Worm (Caenorhabditis elegans): ENCODE data around the gene M163.7.

Gene M163.7

ce11 chrX:14480248-14480647, 15.6 kb downstream of the M163.7 start, which contains the start of gene gfi-3:
Gene gfi-3 (plus strand): TSS chrX:14480572.
- TF ChIP-seq alr-1 (tag; optimal IDR thresholded peaks at IDR 0.05) (no peak), ztf-4 (tag; optimal IDR thresholded peaks at IDR 0.05) (peak; percentile 36), nhr-12 (tag; optimal IDR thresholded peaks at IDR 0.05) (no peak), peb-1 (tag; optimal IDR thresholded peaks at IDR 0.05) (no peak), elt-1 (tag; optimal IDR thresholded peaks at IDR 0.05) (no peak), mdl-1 (tag; optimal IDR thresholded peaks at IDR 0.05) (peak; percentile 0 to 48), ztf-11 (tag; optimal IDR thresholded peaks at IDR 0.05) (no peak), lin-11 (tag; optimal IDR thresholded peaks at IDR 0.05) (peak; percentile 84), R02D3.7 (tag; optimal IDR thresholded peaks at IDR 0.05) (no peak), unc-55 (GFP tag; optimal IDR thresholded peaks at IDR 0.05) (peak; percentile 79), nhr-6 (tag; optimal IDR thresholded peaks at IDR 0.05) (peak; percentile 48), sma-3 (GFP tag; optimal IDR thresholded peaks at IDR 0.05) (peak; percentile 84), sem-4 (tag; optimal IDR thresholded peaks at IDR 0.05) (peak; percentile 59), lin-39 (tag; optimal IDR thresholded peaks at IDR 0.05) (no peak), lin-13 (GFP tag; optimal IDR thresholded peaks at IDR 0.05) (peak; percentile 89), C34F6.9 (tag; optimal IDR thresholded peaks at IDR 0.05) (peak; percentile 62), dmd-4 (tag; optimal IDR thresholded peaks at IDR 0.05) (no peak), nhr-77 (tag; optimal IDR thresholded peaks at IDR 0.05) (no peak), sma-9 (GFP tag; optimal IDR thresholded peaks at IDR 0.05) (peak; percentile 84), sma-9 (tag; optimal IDR thresholded peaks at IDR 0.05) (no peak), ZK546.5 (tag; optimal IDR thresholded peaks at IDR 0.05) (no peak), gmeb-1 (tag; optimal IDR thresholded peaks at IDR 0.05) (peak; percentile 79), egl-27 (tag; optimal IDR thresholded peaks at IDR 0.05) (peak; percentile 77), nhr-21 (tag; optimal IDR thresholded peaks at IDR 0.05) (peak; percentile 80), nhr-11 (tag; optimal IDR thresholded peaks at IDR 0.05) (no peak), crh-2 (tag; optimal IDR thresholded peaks at IDR 0.05) (peak; percentile 85), Y55F3AM.14 (GFP tag; optimal IDR thresholded peaks at IDR 0.05) (peak; percentile 8), nhr-23 (tag; optimal IDR thresholded peaks at IDR 0.05) (no peak), aly-2 (tag; optimal IDR thresholded peaks at IDR 0.05) (no peak), snpc-4 (tag; optimal IDR thresholded peaks at IDR 0.05) (peak; percentile 89), skn-1 (tag; optimal IDR thresholded peaks at IDR 0.05) (no peak), nhr-129 (tag; optimal IDR thresholded peaks at IDR 0.05) (peak; percentile 80), unc-39 (tag; optimal IDR thresholded peaks at IDR 0.05) (no peak), blmp-1 (tag; optimal IDR thresholded peaks at IDR 0.05; ENCODE audit: insufficient read depth) (peak; percentile 25), zag-1 (tag; optimal IDR thresholded peaks at IDR 0.05) (peak; percentile 13), nhr-10 (tag; optimal IDR thresholded peaks at IDR 0.05) (no peak), ama-1 (optimal IDR thresholded peaks at IDR 0.05) (no peak), ceh-82 (tag; optimal IDR thresholded peaks at IDR 0.05) (no peak), ztf-1 (GFP tag; conservative IDR thresholded peaks at IDR 0.05) (no peak), elt-3 (tag; optimal IDR thresholded peaks at IDR 0.05) (no peak), mab-5 (tag; optimal IDR thresholded peaks at IDR 0.05) (peak; percentile 82), unc-62 (GFP tag; optimal IDR thresholded peaks at IDR 0.05) (no peak), F13H6.1 (tag; optimal IDR thresholded peaks at IDR 0.05) (peak; percentile 89), lsy-2 (tag; optimal IDR thresholded peaks at IDR 0.05) (peak; percentile 58 to 84), mbf-1 (tag; optimal IDR thresholded peaks at IDR 0.05) (no peak), nhr-237 (tag; optimal IDR thresholded peaks at IDR 0.05) (no peak), nhr-25 (tag; optimal IDR thresholded peaks at IDR 0.05) (peak; percentile 82), ceh-16 (tag; optimal IDR thresholded peaks at IDR 0.05) (peak; percentile 69), fos-1 (tag; optimal IDR thresholded peaks at IDR 0.05) (peak; percentile 73)

Measured in whole organism, L2 larva.